In the genomic region with DNA sequence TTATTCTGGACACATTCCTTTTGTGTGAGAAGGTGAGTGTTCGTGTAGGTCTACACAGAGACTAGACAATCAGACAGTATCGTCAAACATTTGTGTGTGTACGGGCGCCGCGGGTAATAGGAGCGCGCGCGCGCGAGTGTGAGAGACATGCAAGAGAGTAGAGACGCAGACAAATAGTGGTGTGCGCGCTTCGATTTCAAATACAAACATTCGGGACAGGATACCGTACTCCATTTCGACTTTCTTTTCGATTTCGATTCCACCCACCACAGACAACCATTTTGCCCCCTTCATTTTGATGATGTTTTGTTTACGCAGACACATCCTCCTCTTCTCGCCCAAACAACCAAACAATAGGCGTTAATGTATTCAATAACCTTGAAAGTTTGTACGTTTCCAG, we compare ENCODE assay signal across 4 worm cellular contexts.
TF ChIP-seq lines count a peak whose summit lies in the region.

No protein-coding gene starts in this region.

TF ChIP-seq in whole organism, L2 larva, 48 proteins besides CTCF, POLR2A, EP300 and RAD21 (continues in another document):
- TF ChIP-seq lsy-2 (tag; optimal IDR thresholded peaks at IDR 0.05; lab: Kevin White, UChicago) (peak; percentile 13 to 77), ztf-1 (GFP tag; conservative IDR thresholded peaks at IDR 0.05; lab: Robert Waterston, UW) (no peak), egl-27 (tag; optimal IDR thresholded peaks at IDR 0.05; lab: Kevin White, UChicago) (peak; percentile 74), lin-13 (GFP tag; optimal IDR thresholded peaks at IDR 0.05; lab: Kevin White, UChicago) (peak; percentile 64), nhr-21 (tag; optimal IDR thresholded peaks at IDR 0.05; lab: Kevin White, UChicago) (peak; percentile 45), skn-1 (tag; optimal IDR thresholded peaks at IDR 0.05; lab: Kevin White, UChicago) (no peak), C34F6.9 (tag; optimal IDR thresholded peaks at IDR 0.05; lab: Kevin White, UChicago) (no peak), peb-1 (tag; optimal IDR thresholded peaks at IDR 0.05; lab: Kevin White, UChicago) (peak; percentile 45), nhr-12 (tag; optimal IDR thresholded peaks at IDR 0.05; lab: Kevin White, UChicago) (no peak), gmeb-1 (tag; optimal IDR thresholded peaks at IDR 0.05; lab: Kevin White, UChicago) (peak; percentile 70), fos-1 (tag; optimal IDR thresholded peaks at IDR 0.05; lab: Kevin White, UChicago) (peak; percentile 80), mab-5 (tag; optimal IDR thresholded peaks at IDR 0.05; lab: Kevin White, UChicago) (no peak), ama-1 (optimal IDR thresholded peaks at IDR 0.05; lab: Kevin White, UChicago) (no peak), F13H6.1 (tag; optimal IDR thresholded peaks at IDR 0.05; lab: Kevin White, UChicago) (peak; percentile 93), elt-1 (tag; optimal IDR thresholded peaks at IDR 0.05; lab: Kevin White, UChicago) (no peak), ztf-11 (tag; optimal IDR thresholded peaks at IDR 0.05; lab: Kevin White, UChicago) (no peak), sma-3 (GFP tag; optimal IDR thresholded peaks at IDR 0.05; lab: Kevin White, UChicago) (peak; percentile 77), lin-11 (tag; optimal IDR thresholded peaks at IDR 0.05; lab: Kevin White, UChicago) (peak; percentile 37), nhr-6 (tag; optimal IDR thresholded peaks at IDR 0.05; lab: Kevin White, UChicago) (no peak), unc-62 (GFP tag; optimal IDR thresholded peaks at IDR 0.05; lab: Kevin White, UChicago) (no peak), nhr-25 (tag; optimal IDR thresholded peaks at IDR 0.05; lab: Kevin White, UChicago) (peak; percentile 79), ZK546.5 (tag; optimal IDR thresholded peaks at IDR 0.05; lab: Kevin White, UChicago) (no peak), unc-39 (tag; optimal IDR thresholded peaks at IDR 0.05; lab: Kevin White, UChicago) (no peak)

TF ChIP-seq in whole organism, L4 larva, 104 proteins besides CTCF, POLR2A, EP300 and RAD21 (continues in another document):
- TF ChIP-seq mxl-3 (GFP tag; optimal IDR thresholded peaks at IDR 0.05; lab: Kevin White, UChicago): peak; percentile 88
- no peak for TF ChIP-seq daf-12 (tag; optimal IDR thresholded peaks at IDR 0.05; lab: Kevin White, UChicago)
- peak; percentile 77 for TF ChIP-seq dve-1 (tag; optimal IDR thresholded peaks at IDR 0.05; lab: Kevin White, UChicago; ENCODE audit: insufficient read depth)
- TF ChIP-seq F10B5.3 (tag; optimal IDR thresholded peaks at IDR 0.05; lab: Kevin White, UChicago): peak; percentile 16
- TF ChIP-seq madf-9 (GFP tag; conservative IDR thresholded peaks at IDR 0.05; lab: Robert Waterston, UW): peak; percentile 52; the same call in 1 of the 2 replicates
- peak; percentile 93 for TF ChIP-seq aha-1 (tag; lab: Kevin White, UChicago)
- TF ChIP-seq nhr-28 (tag; optimal IDR thresholded peaks at IDR 0.05; lab: Kevin White, UChicago): peak; percentile 99
- no peak for TF ChIP-seq ceh-82 (tag; optimal IDR thresholded peaks at IDR 0.05; lab: Kevin White, UChicago)
- TF ChIP-seq D1046.2 (GFP tag; IDR thresholded peaks at IDR 0.05; lab: Robert Waterston, UW): 0 out of 2 replicates have a peak, but pooled peaks have one; percentile 70
- TF ChIP-seq nhr-48 (tag; optimal IDR thresholded peaks at IDR 0.05; lab: Kevin White, UChicago): peak; percentile 2
- TF ChIP-seq skn-1 (tag; optimal IDR thresholded peaks at IDR 0.05; lab: Kevin White, UChicago): no peak
- 0 out of 2 replicates have a peak, but pooled peaks have one; percentile 8 for TF ChIP-seq php-3 (GFP tag; IDR thresholded peaks at IDR 0.05; lab: Robert Waterston, UW)
- peak; percentile 36 for TF ChIP-seq nhr-11 (tag; optimal IDR thresholded peaks at IDR 0.05; lab: Kevin White, UChicago)
- TF ChIP-seq unc-62 (GFP tag; optimal IDR thresholded peaks at IDR 0.05 in 1 of 2; lab: Kevin White, UChicago): peak in 1 of 2 experiments; percentile 99
- no peak for TF ChIP-seq unc-62 (tag; optimal IDR thresholded peaks at IDR 0.05; lab: Kevin White, UChicago)
- no peak for TF ChIP-seq Y5F2A.4 (GFP tag; optimal IDR thresholded peaks at IDR 0.05; lab: Kevin White, UChicago)
- 0 out of 2 replicates have a peak, but pooled peaks have one; percentile 49 for TF ChIP-seq nhr-41 (GFP tag; IDR thresholded peaks at IDR 0.05; lab: Robert Waterston, UW)
- TF ChIP-seq F44E2.7 (GFP tag; IDR thresholded peaks at IDR 0.05; lab: Robert Waterston, UW): no peak
- peak; percentile 69 for TF ChIP-seq arid-1 (GFP tag; conservative IDR thresholded peaks at IDR 0.05; lab: Robert Waterston, UW)
- TF ChIP-seq tra-1 (GFP tag; IDR thresholded peaks at IDR 0.05; lab: Robert Waterston, UW): peak; percentile 75; the same call in 1 of the 2 replicates
- peak; percentile 30 for TF ChIP-seq duxl-1 (tag; optimal IDR thresholded peaks at IDR 0.05; lab: Kevin White, UChicago; ENCODE audit: poor library complexity)

TF ChIP-seq in whole organism, late embryonic, 69 proteins besides CTCF, POLR2A, EP300 and RAD21 (continues in another document):
- peak; percentile 42 for TF ChIP-seq ets-4 (tag; optimal IDR thresholded peaks at IDR 0.05; lab: Kevin White, UChicago)
- TF ChIP-seq F13H6.1 (tag; optimal IDR thresholded peaks at IDR 0.05; lab: Kevin White, UChicago): peak; percentile 7
- TF ChIP-seq fax-1 (tag; optimal IDR thresholded peaks at IDR 0.05; lab: Kevin White, UChicago): no peak
- peak; percentile 77 for TF ChIP-seq ref-2 (tag; optimal IDR thresholded peaks at IDR 0.05; lab: Kevin White, UChicago)
- TF ChIP-seq gmeb-2 (tag; optimal IDR thresholded peaks at IDR 0.05; lab: Kevin White, UChicago): no peak
- TF ChIP-seq ceh-24 (tag; optimal IDR thresholded peaks at IDR 0.05; lab: Kevin White, UChicago): no peak
- TF ChIP-seq K02D7.2 (tag; optimal IDR thresholded peaks at IDR 0.05; lab: Kevin White, UChicago): no peak
- peak; percentile 76 for TF ChIP-seq ceh-31 (tag; optimal IDR thresholded peaks at IDR 0.05; lab: Kevin White, UChicago)
- TF ChIP-seq unc-55 (GFP tag; optimal IDR thresholded peaks at IDR 0.05; lab: Kevin White, UChicago): peak; percentile 41
- TF ChIP-seq pqm-1 (tag; optimal IDR thresholded peaks at IDR 0.05; lab: Kevin White, UChicago): no peak
- no peak for TF ChIP-seq ceh-6 (GFP tag; optimal IDR thresholded peaks at IDR 0.05; lab: Kevin White, UChicago)
- no peak for TF ChIP-seq pax-1 (tag; optimal IDR thresholded peaks at IDR 0.05; lab: Kevin White, UChicago)
- TF ChIP-seq ceh-14 (tag; optimal IDR thresholded peaks at IDR 0.05; lab: Kevin White, UChicago): no peak
- peak; percentile 13 for TF ChIP-seq ceh-19 (GFP tag; optimal IDR thresholded peaks at IDR 0.05; lab: Kevin White, UChicago)
- TF ChIP-seq pros-1 (tag; optimal IDR thresholded peaks at IDR 0.05; lab: Kevin White, UChicago): peak; percentile 87
- no peak for TF ChIP-seq ceh-2 (tag; optimal IDR thresholded peaks at IDR 0.05; lab: Kevin White, UChicago)
- TF ChIP-seq hlh-15 (tag; optimal IDR thresholded peaks at IDR 0.05; lab: Kevin White, UChicago): no peak
- TF ChIP-seq ama-1 (optimal IDR thresholded peaks at IDR 0.05; lab: Kevin White, UChicago): peak; percentile 5
- no peak for TF ChIP-seq unc-3 (GFP tag; conservative IDR thresholded peaks at IDR 0.05; lab: Robert Waterston, UW)
- no peak for TF ChIP-seq unc-3 (tag; optimal IDR thresholded peaks at IDR 0.05; lab: Kevin White, UChicago)
- TF ChIP-seq dve-1 (tag; optimal IDR thresholded peaks at IDR 0.05; lab: Kevin White, UChicago): no peak
- peak; percentile 26 for TF ChIP-seq pha-2 (tag; optimal IDR thresholded peaks at IDR 0.05; lab: Kevin White, UChicago)
- TF ChIP-seq nfya-1 (tag; optimal IDR thresholded peaks at IDR 0.05; lab: Kevin White, UChicago): peak; percentile 60
- peak; percentile 28 for TF ChIP-seq ceh-18 (tag; optimal IDR thresholded peaks at IDR 0.05; lab: Kevin White, UChicago)
- peak; percentile 51 for TF ChIP-seq tbx-2 (tag; optimal IDR thresholded peaks at IDR 0.05; lab: Kevin White, UChicago)

TF ChIP-seq in whole organism, mixed stage, embryonic, 35 proteins besides CTCF, POLR2A, EP300 and RAD21 (continues in another document):
- TF ChIP-seq mls-2 (tag; optimal IDR thresholded peaks at IDR 0.05; lab: Kevin White, UChicago) (no peak), pha-4 (tag; optimal IDR thresholded peaks at IDR 0.05; lab: Kevin White, UChicago) (peak; percentile 90), mep-1 (tag; optimal IDR thresholded peaks at IDR 0.05; lab: Kevin White, UChicago) (no peak), nhr-2 (tag; optimal IDR thresholded peaks at IDR 0.05; lab: Kevin White, UChicago) (no peak), ceh-43 (GFP tag; optimal IDR thresholded peaks at IDR 0.05; lab: Kevin White, UChicago) (no peak), nhr-76 (tag; optimal IDR thresholded peaks at IDR 0.05; lab: Kevin White, UChicago) (no peak), tbx-8 (GFP tag; optimal IDR thresholded peaks at IDR 0.05; lab: Kevin White, UChicago) (no peak), mab-5 (tag; optimal IDR thresholded peaks at IDR 0.05; lab: Kevin White, UChicago) (no peak), ceh-83 (GFP tag; optimal IDR thresholded peaks at IDR 0.05; lab: Kevin White, UChicago) (no peak), nhr-12 (tag; optimal IDR thresholded peaks at IDR 0.05; lab: Kevin White, UChicago) (no peak), bed-3 (GFP tag; optimal IDR thresholded peaks at IDR 0.05; lab: Kevin White, UChicago) (no peak), unc-39 (tag; optimal IDR thresholded peaks at IDR 0.05; lab: Kevin White, UChicago) (no peak), ces-1 (GFP tag; optimal IDR thresholded peaks at IDR 0.05; lab: Kevin White, UChicago) (no peak), sem-2 (GFP tag; optimal IDR thresholded peaks at IDR 0.05; lab: Kevin White, UChicago) (no peak), ham-2 (GFP tag; optimal IDR thresholded peaks at IDR 0.05; lab: Kevin White, UChicago) (peak; percentile 48), lsy-2 (tag; optimal IDR thresholded peaks at IDR 0.05; lab: Kevin White, UChicago) (peak; percentile 73), drap-1 (GFP tag; optimal IDR thresholded peaks at IDR 0.05; lab: Kevin White, UChicago) (peak; percentile 51), unc-62 (GFP tag; optimal IDR thresholded peaks at IDR 0.05; lab: Kevin White, UChicago) (no peak), lin-32 (GFP tag; optimal IDR thresholded peaks at IDR 0.05; lab: Kevin White, UChicago) (no peak), snpc-4 (tag; optimal IDR thresholded peaks at IDR 0.05; lab: Kevin White, UChicago) (no peak), nhr-237 (tag; optimal IDR thresholded peaks at IDR 0.05; lab: Kevin White, UChicago) (peak; percentile 27), nhr-28 (tag; optimal IDR thresholded peaks at IDR 0.05; lab: Kevin White, UChicago) (no peak), blmp-1 (tag; optimal IDR thresholded peaks at IDR 0.05; lab: Kevin White, UChicago) (peak; percentile 28), elt-3 (tag; optimal IDR thresholded peaks at IDR 0.05; lab: Kevin White, UChicago) (peak; percentile 2), hlh-1 (tag; optimal IDR thresholded peaks at IDR 0.05; lab: Kevin White, UChicago) (no peak), M03D4.4 (tag; optimal IDR thresholded peaks at IDR 0.05; lab: Kevin White, UChicago) (no peak), ztf-11 (tag; optimal IDR thresholded peaks at IDR 0.05; lab: Kevin White, UChicago) (no peak), elt-1 (tag; optimal IDR thresholded peaks at IDR 0.05; lab: Kevin White, UChicago; ENCODE audit: borderline replicate concordance, insufficient read depth) (no peak)
